Worm (Caenorhabditis elegans) whole organism, mixed stage, embryonic: ENCODE measurements around the gene sre-31.
"Not testable (repeated sequence)": the region's sequence is repeated elsewhere in the genome, so short reads cannot be mapped to it uniquely, and the experiment has no call there.

Source experiments
- M03D4.4 ChIP-seq: sonication (generic microtip); optimal IDR thresholded peaks from 2 replicates; lab custom pipeline; 2017; ENCODE audit warnings: mild to moderate bottlenecking, missing genetic modification characterization, missing compliant biosample characterization
- bed-3 ChIP-seq: fragments of 200-800 bp; sonication (Bioruptor generic); optimal IDR thresholded peaks from 3 replicates; lab custom pipeline; 2018; ENCODE audit warnings: mild to moderate bottlenecking, missing genetic modification characterization, moderate library complexity, missing compliant biosample characterization
- blmp-1 ChIP-seq: fragments of 150-350 bp; optimal IDR thresholded peaks from 2 replicates; lab custom pipeline; 2014; ENCODE audit warnings: missing biosample characterization, missing genetic modification characterization
- ceh-43 ChIP-seq: fragments of 200-800 bp; sonication (Bioruptor generic); optimal IDR thresholded peaks from 2 replicates; lab custom pipeline; 2018; ENCODE audit warnings: mild to moderate bottlenecking, missing genetic modification characterization, moderate library complexity, missing compliant biosample characterization
- ces-1 ChIP-seq: fragments of 150-350 bp; optimal IDR thresholded peaks from 2 replicates; lab custom pipeline; 2014; ENCODE audit warnings: missing biosample characterization, missing genetic modification reagents, missing genetic modification characterization
- drap-1 ChIP-seq: fragments of 200-800 bp; sonication (Bioruptor generic); optimal IDR thresholded peaks from 3 replicates; lab custom pipeline; 2018; ENCODE audit warnings: mild to moderate bottlenecking, missing genetic modification characterization, missing compliant biosample characterization
- elt-3 ChIP-seq: fragments of 150-350 bp; optimal IDR thresholded peaks from 2 replicates; lab custom pipeline; 2014; ENCODE audit warnings: missing biosample characterization, missing genetic modification characterization
- ham-2 ChIP-seq: fragments of 200-800 bp; sonication (Bioruptor generic); optimal IDR thresholded peaks from 2 replicates; lab custom pipeline; 2018; ENCODE audit warnings: mild to moderate bottlenecking, missing genetic modification characterization, missing compliant biosample characterization
- hlh-1 ChIP-seq: fragments of 150-350 bp; optimal IDR thresholded peaks from 2 replicates; lab custom pipeline; 2014; ENCODE audit warnings: missing biosample characterization, missing genetic modification reagents, missing genetic modification characterization
- lin-13 ChIP-seq: fragments of 150-350 bp; optimal IDR thresholded peaks from 2 replicates; lab custom pipeline; 2014; ENCODE audit warnings: missing biosample characterization, missing genetic modification characterization
- lin-32 ChIP-seq: fragments of 200-800 bp; sonication (Bioruptor generic); optimal IDR thresholded peaks from 2 replicates; lab custom pipeline; 2018; ENCODE audit warnings: mild to moderate bottlenecking, missing genetic modification characterization, missing compliant biosample characterization
- mab-5 ChIP-seq: fragments of 150-350 bp; optimal IDR thresholded peaks from 2 replicates; lab custom pipeline; 2014; ENCODE audit warnings: missing biosample characterization, missing genetic modification characterization
- mep-1 ChIP-seq: fragments of 150-350 bp; optimal IDR thresholded peaks from 2 replicates; lab custom pipeline; 2017; ENCODE audit warnings: missing biosample characterization, missing genetic modification reagents, missing genetic modification characterization, inconsistent platforms
- mls-2 ChIP-seq: sonication (generic microtip); optimal IDR thresholded peaks from 2 replicates; lab custom pipeline; 2016; ENCODE audit warnings: mild to moderate bottlenecking, missing genetic modification characterization, moderate library complexity, missing compliant biosample characterization
- nhr-12 ChIP-seq: fragments of 150-350 bp; optimal IDR thresholded peaks from 2 replicates; lab custom pipeline; 2014; ENCODE audit warnings: missing biosample characterization, missing genetic modification characterization
- nhr-2 ChIP-seq: fragments of 150-350 bp; optimal IDR thresholded peaks from 2 replicates; lab custom pipeline; 2014; ENCODE audit warnings: missing biosample characterization, missing genetic modification characterization
- nhr-28 ChIP-seq: fragments of 150-350 bp; optimal IDR thresholded peaks from 2 replicates; lab custom pipeline; 2014; ENCODE audit warnings: missing biosample characterization, missing genetic modification characterization
- nhr-76 ChIP-seq: sonication (generic microtip); optimal IDR thresholded peaks from 2 replicates; lab custom pipeline; 2017; ENCODE audit warnings: missing biosample characterization, missing genetic modification characterization
- pha-4 ChIP-seq: fragments of 150-350 bp; optimal IDR thresholded peaks from 2 replicates; lab custom pipeline; 2018; ENCODE audit warnings: missing biosample characterization, missing genetic modification reagents, missing genetic modification characterization
- snpc-4 ChIP-seq: fragments of 150-350 bp; optimal IDR thresholded peaks from 2 replicates; lab custom pipeline; 2014; ENCODE audit warnings: missing biosample characterization, missing genetic modification characterization
- tbx-8 ChIP-seq: fragments of 200-800 bp; sonication (Bioruptor generic); optimal IDR thresholded peaks from 2 replicates; lab custom pipeline; 2018; ENCODE audit warnings: mild to moderate bottlenecking, missing genetic modification characterization, moderate library complexity, missing compliant biosample characterization
- unc-120 ChIP-seq: sonication (generic microtip); optimal IDR thresholded peaks from 2 replicates; lab custom pipeline; 2017; ENCODE audit warnings: missing genetic modification characterization, missing compliant biosample characterization; ENCODE audit not compliant: poor library complexity, severe bottlenecking
- zip-8 ChIP-seq: fragments of 150-350 bp; optimal IDR thresholded peaks from 2 replicates; lab custom pipeline; 2014; ENCODE audit warnings: missing biosample characterization, missing genetic modification characterization
- ztf-11 ChIP-seq: fragments of 150-350 bp; optimal IDR thresholded peaks from 2 replicates; lab custom pipeline; 2014; ENCODE audit warnings: missing biosample characterization, missing genetic modification characterization

sre-31 gene

DNA sequence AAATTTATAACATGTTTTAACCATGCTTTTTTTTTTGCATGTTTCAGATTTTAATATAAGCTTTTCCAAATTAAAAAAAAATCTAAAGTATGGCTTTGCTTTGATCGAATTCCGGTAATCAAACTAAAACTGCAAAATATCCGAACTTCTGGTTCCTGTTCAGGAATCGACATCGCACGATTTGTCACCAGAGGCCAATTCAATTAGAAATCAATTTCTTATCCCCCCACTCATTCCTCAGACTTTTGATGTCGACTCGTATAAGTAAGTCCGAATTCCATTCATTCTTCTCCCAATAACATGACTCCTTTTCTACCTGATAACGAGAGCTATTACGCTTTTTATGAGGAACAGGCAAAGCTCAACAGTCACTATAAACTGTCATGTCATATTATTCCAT is 39.6 kb upstream of the sre-31 start, which contains the start of gene srh-27:
TSS of gene srh-27 (plus strand) at position 301 of the 400 bp plus-strand sequence.
- TF ChIP-seq nhr-2 (tag; lab: Kevin White, UChicago): no peak
- no peak for TF ChIP-seq pha-4
- no peak for TF ChIP-seq blmp-1
- TF ChIP-seq lin-32 (GFP tag; lab: Kevin White, UChicago): no peak
- no peak for TF ChIP-seq tbx-8 (GFP tag; lab: Kevin White, UChicago)
- TF ChIP-seq mep-1 (tag; lab: Kevin White, UChicago): no peak
- no peak for TF ChIP-seq mab-5 (tag; lab: Kevin White, UChicago)
- TF ChIP-seq nhr-76 (tag; lab: Kevin White, UChicago): no peak
- no peak for TF ChIP-seq unc-120 (tag; lab: Kevin White, UChicago)
- TF ChIP-seq ztf-11 (tag; lab: Kevin White, UChicago): no peak
- TF ChIP-seq, all 35 proteins: peak for 0

DNA sequence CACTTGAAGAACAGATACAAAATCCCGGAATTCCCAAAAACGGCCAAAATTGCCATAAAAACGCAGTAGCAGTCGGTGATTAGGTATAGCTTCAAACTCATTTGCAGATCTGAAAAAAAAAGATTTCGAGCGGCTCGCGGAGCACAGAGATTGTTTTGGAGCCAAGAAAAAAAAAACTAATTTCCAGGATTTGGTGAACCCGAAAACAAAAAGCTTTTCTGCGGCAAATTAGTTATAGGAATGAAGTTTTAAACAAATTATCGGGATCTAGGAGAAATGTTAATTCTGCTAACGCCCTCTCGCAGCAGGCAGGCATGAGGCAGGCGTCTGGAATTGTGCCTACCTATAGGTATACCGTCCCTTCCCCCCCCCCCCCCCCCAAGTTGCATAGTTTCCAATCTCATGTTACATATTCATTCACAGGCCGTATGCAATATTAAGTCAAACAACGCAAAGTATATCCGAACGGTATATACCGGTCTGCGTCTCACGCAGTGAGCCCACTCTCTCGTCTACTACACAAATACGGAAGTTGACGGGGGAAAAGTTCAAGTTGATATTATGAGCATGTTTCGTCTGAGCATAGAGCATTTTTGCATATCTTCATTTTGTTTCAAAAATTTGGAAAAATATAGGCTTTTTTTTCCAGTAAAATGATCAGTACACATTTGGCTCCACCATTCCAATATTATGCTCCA is 36.2 kb upstream of the sre-31 start, which contains the start of the genes W05H5.1 and pitr-6:
TSS of gene W05H5.1 (minus strand) at position 101 of the 698 bp plus-strand sequence.
TSS of gene pitr-6 (plus strand) at position 648 of the 698 bp plus-strand sequence.
- no peak for TF ChIP-seq nhr-2 (tag; lab: Kevin White, UChicago)
- peak; percentile 14 for TF ChIP-seq pha-4
- TF ChIP-seq, all 35 proteins: peak for 1

DNA sequence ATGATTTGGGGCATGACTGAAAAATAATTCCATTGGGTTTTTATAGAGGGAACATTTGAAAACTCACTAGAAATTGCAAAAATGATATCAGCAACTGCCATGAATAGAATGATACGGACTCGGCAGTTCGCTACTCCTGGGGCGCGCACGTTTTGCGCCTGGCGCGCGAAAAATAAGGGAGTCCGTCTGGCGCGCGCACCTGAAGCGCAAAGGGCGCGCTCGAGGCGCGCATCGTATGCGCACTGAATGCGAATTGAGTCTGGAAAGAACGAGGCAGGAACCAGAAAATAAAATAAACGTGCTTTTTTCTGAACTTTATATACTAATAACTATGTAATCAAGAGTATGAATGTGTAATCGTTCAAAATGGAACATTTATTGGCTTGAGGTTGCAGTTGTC is 32.5 kb upstream of the sre-31 start, which contains the start of gene Y57A10C.10:
TSS of gene Y57A10C.10 (minus strand) at position 101 of the 400 bp plus-strand sequence.
- not testable (repeated sequence) for TF ChIP-seq ces-1 (GFP tag; lab: Kevin White, UChicago); M03D4.4; nhr-12
- TF ChIP-seq, all 35 proteins: peak for 0; not testable (repeated sequence) for 35

DNA sequence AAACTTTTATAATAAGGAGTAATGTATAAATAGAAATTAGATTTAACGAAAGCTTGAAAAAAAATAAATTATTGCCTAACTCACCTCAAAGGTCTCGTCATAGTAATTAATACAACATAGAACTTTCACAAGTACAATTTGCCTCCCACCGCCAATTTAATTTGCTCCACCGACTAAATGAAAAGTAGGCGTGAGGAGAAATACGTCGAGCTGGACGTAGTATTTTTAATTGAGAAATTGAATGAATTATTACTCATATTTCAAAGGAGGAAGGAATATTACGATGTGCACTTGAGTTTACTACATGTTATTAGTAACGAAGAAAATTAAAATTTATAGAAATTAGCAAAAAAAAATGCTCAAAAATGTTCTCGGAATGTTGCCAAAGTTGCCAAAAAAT is 29.8 kb upstream of the sre-31 start, which contains the start of gene Y57A10C.9:
TSS of gene Y57A10C.9 (minus strand) at position 101 of the 400 bp plus-strand sequence.
- no peak for TF ChIP-seq snpc-4 (tag; lab: Kevin White, UChicago)
- no peak for TF ChIP-seq drap-1
- TF ChIP-seq zip-8 (tag; lab: Kevin White, UChicago): no peak
- TF ChIP-seq elt-3 (tag; lab: Kevin White, UChicago): no peak
- no peak for TF ChIP-seq mls-2 (tag; lab: Kevin White, UChicago)
- TF ChIP-seq blmp-1: no peak
- no peak for TF ChIP-seq lin-13 (tag; lab: Kevin White, UChicago)
- TF ChIP-seq nhr-28: no peak
- no peak for TF ChIP-seq ces-1 (GFP tag; lab: Kevin White, UChicago)
- no peak for TF ChIP-seq hlh-1 (tag; lab: Kevin White, UChicago)
- TF ChIP-seq ham-2 (GFP tag; lab: Kevin White, UChicago): no peak
- TF ChIP-seq mab-5 (tag; lab: Kevin White, UChicago): no peak
- TF ChIP-seq, all 35 proteins: peak for 0

DNA sequence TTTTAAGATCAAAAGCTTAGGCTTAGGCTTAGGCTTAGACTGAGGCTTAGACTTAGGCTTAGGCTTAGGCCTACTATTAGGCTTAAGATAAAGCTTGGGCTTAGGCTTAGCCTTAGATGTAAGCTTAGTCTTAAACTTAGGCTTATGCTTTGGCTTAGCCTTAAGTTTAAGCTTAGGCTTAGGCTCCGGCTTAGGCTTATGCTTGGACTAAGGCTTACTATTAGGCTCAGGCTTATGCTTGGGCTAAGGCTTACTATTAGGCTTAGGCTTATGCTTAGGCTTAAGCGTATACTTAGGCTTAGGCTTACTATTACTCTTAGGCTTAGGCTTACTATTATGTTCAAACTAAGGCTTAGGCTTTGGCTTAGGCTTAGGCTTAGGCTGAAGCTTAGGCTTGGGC is 28.1 kb upstream of the sre-31 start:
- TF ChIP-seq nhr-76 (tag; lab: Kevin White, UChicago) (no peak), ham-2 (GFP tag; lab: Kevin White, UChicago) (peak; percentile 65)
- TF ChIP-seq, all 35 proteins: peak for 1

DNA sequence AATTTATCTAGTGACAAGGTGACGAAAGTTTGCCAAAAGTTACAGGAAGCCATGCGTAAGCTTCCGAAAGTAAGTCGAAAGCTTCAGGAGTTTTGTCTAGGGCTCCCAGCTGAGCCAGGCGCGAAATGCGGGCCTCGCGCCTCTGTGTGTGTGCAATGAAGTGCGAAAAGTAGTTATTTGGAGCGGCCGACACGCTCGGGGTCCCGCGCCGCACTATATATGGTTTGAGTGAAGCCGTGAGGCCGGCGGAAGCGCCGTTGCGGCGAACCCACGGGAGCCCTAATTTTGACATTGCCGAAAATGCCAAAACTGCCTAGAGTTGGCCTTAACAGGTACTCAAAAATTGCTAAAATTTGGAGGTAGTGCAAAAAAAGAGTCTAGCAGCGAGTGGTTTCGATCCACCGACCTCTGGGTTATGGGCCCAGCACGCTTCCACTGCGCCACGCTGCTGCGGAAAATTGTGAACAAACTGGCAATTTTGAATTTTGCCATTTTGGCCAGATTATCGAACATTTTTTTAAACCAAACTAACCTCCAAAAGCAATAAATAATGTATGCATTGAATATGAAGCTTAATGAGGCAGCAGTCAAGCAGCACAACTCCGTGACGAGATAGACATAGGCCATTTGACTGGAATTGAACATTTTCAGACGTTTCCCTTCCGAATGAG is 26.7 kb upstream of the sre-31 start:
- TF ChIP-seq bed-3 (GFP tag; lab: Kevin White, UChicago) (no peak), nhr-76 (tag; lab: Kevin White, UChicago) (no peak), mls-2 (tag; lab: Kevin White, UChicago) (no peak)
- TF ChIP-seq, all 35 proteins: peak for 0

DNA sequence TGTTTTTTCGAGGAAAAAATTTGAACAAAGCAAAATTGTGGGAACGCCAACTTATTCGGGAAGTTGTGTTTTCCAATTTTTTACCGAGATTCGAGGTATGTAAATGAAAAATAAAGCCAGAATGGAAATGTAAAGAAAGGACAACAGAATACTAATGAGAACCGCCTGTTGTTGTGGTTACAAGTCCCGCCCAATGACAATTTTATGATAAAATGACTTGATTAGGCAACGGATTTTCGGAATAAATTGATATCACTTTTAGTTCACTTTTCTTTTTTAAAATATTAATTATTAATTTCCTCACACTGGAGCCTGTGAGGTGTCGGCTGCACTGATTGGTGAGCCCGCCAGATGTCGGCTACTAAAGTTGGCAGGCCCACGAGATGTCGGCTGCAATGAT is 23.7 kb upstream of the sre-31 start, which contains the start of gene dct-12:
TSS of gene dct-12 (minus strand) at position 101 of the 400 bp plus-strand sequence.
- TF ChIP-seq snpc-4 (tag; lab: Kevin White, UChicago) (no peak), tbx-8 (GFP tag; lab: Kevin White, UChicago) (no peak), ceh-43 (GFP tag; lab: Kevin White, UChicago) (no peak), nhr-28 (no peak), nhr-2 (tag; lab: Kevin White, UChicago) (no peak), mep-1 (tag; lab: Kevin White, UChicago) (no peak), mab-5 (tag; lab: Kevin White, UChicago) (no peak), ces-1 (GFP tag; lab: Kevin White, UChicago) (no peak), nhr-12 (no peak), unc-120 (tag; lab: Kevin White, UChicago) (no peak), pha-4 (no peak)
